Fruit fly (Drosophila melanogaster) whole organism, embryonic: Measurements from ENCODE around the gene Acsx1L.
A peak's percentile ranks its signal among the peaks of the same experiment; 100 is the strongest.

ENCODE experiments used
- Atf6 ChIP-seq: fragments of 200-800 bp; sonication (Bioruptor generic); IDR thresholded peaks from 2 replicates; pipeline ENCODE4 v1.3.6; 2022; ENCODE audit warnings: missing biosample characterization, missing genetic modification characterization
- Blimp-1 ChIP-seq: fragments of 200-800 bp; sonication (Bioruptor generic); optimal IDR thresholded peaks from 3 replicates; lab custom pipeline; 2018; ENCODE audit warnings: missing biosample characterization, missing genetic modification characterization, mild to moderate bottlenecking, moderate library complexity, missing genetic modification reagents
- CG10654 ChIP-seq: fragments of 200-800 bp; sonication (Bioruptor generic); optimal IDR thresholded peaks from 2 replicates; lab custom pipeline; 2016; ENCODE audit warnings: missing biosample characterization, missing genetic modification characterization
- CG10979 ChIP-seq: fragments of 200-800 bp; sonication (Bioruptor generic); optimal IDR thresholded peaks from 2 replicates; lab custom pipeline; 2018; ENCODE audit warnings: missing biosample characterization, mild to moderate bottlenecking, missing genetic modification characterization, moderate library complexity
- CG11504 ChIP-seq: fragments of 200-800 bp; sonication (Bioruptor generic); optimal IDR thresholded peaks from 3 replicates; lab custom pipeline; 2019; ENCODE audit warnings: missing biosample characterization, mild to moderate bottlenecking, missing genetic modification characterization, moderate library complexity
- CG1233 ChIP-seq: fragments of 200-800 bp; sonication (Bioruptor generic); optimal IDR thresholded peaks from 4 replicates; lab custom pipeline; 2018; ENCODE audit warnings: missing biosample characterization, mild to moderate bottlenecking, missing genetic modification characterization
- CG12769 ChIP-seq: fragments of 200-800 bp; sonication (Bioruptor generic); optimal IDR thresholded peaks from 2 replicates; lab custom pipeline; 2019; ENCODE audit warnings: missing biosample characterization, mild to moderate bottlenecking, missing genetic modification characterization, moderate library complexity
- CG15479 ChIP-seq: fragments of 200-800 bp; sonication (Bioruptor generic); optimal IDR thresholded peaks from 3 replicates; lab custom pipeline; 2019; ENCODE audit warnings: missing biosample characterization, mild to moderate bottlenecking, missing genetic modification characterization, moderate library complexity
- CG1647 ChIP-seq: fragments of 200-800 bp; sonication (Bioruptor generic); optimal IDR thresholded peaks from 3 replicates; lab custom pipeline; 2016; ENCODE audit warnings: missing biosample characterization, missing genetic modification characterization
- CG17186 ChIP-seq: fragments of 200-800 bp; sonication (Bioruptor generic); optimal IDR thresholded peaks from 3 replicates; lab custom pipeline; 2017; ENCODE audit warnings: missing biosample characterization, missing genetic modification reagents, missing genetic modification characterization
- CG2678 ChIP-seq: fragments of 200-800 bp; sonication (Bioruptor generic); optimal IDR thresholded peaks from 3 replicates; lab custom pipeline; 2019; ENCODE audit warnings: missing biosample characterization, mild to moderate bottlenecking, missing genetic modification characterization, moderate library complexity
- CG2889 ChIP-seq: fragments of 200-800 bp; sonication (Bioruptor generic); IDR thresholded peaks from 3 replicates; pipeline ENCODE4 v1.3.6; 2022; ENCODE audit warnings: missing biosample characterization, missing genetic modification characterization
- CG33213 ChIP-seq: fragments of 200-800 bp; sonication (Bioruptor generic); optimal IDR thresholded peaks from 3 replicates; lab custom pipeline; 2016; ENCODE audit warnings: missing biosample characterization, missing genetic modification characterization
- CG3995 ChIP-seq: fragments of 200-800 bp; sonication (Bioruptor generic); optimal IDR thresholded peaks from 3 replicates; lab custom pipeline; 2016; ENCODE audit warnings: missing biosample characterization, missing genetic modification characterization
- CG4424 ChIP-seq: fragments of 200-800 bp; sonication (Bioruptor generic); optimal IDR thresholded peaks from 3 replicates; lab custom pipeline; 2016; ENCODE audit warnings: missing biosample characterization, missing genetic modification characterization
- CG7786 ChIP-seq: fragments of 200-800 bp; sonication (Bioruptor generic); optimal IDR thresholded peaks from 2 replicates; lab custom pipeline; 2016; ENCODE audit warnings: missing biosample characterization, missing genetic modification characterization
- CG9817 ChIP-seq: fragments of 200-800 bp; sonication (Bioruptor generic); optimal IDR thresholded peaks from 2 replicates; lab custom pipeline; 2018; ENCODE audit warnings: missing biosample characterization, mild to moderate bottlenecking, missing genetic modification characterization, moderate library complexity
- CrebB ChIP-seq: fragments of 200-800 bp; sonication (Bioruptor generic); optimal IDR thresholded peaks from 3 replicates; lab custom pipeline; 2018; ENCODE audit warnings: missing biosample characterization, mild to moderate bottlenecking, missing genetic modification characterization
- D ChIP-seq, 2 experiments: fragments of 200-800 bp in 1 of 2; fragments of >200 bp in 1 of 2; sonication (Bioruptor generic) in 1 of 2; optimal IDR thresholded peaks; 2 replicates in 1 of 2; 3 replicates in 1 of 2; lab custom pipeline; 2017; ENCODE audit warnings: mild to moderate bottlenecking in 1 of 2, missing biosample characterization in 1 of 2, missing genetic modification characterization in 1 of 2, missing genetic modification reagents in 1 of 2
- Dp ChIP-seq: fragments of 200-800 bp; sonication (Bioruptor generic); optimal IDR thresholded peaks from 2 replicates; lab custom pipeline; 2018; ENCODE audit warnings: missing biosample characterization, mild to moderate bottlenecking, missing genetic modification characterization, moderate library complexity
- E2f2 ChIP-seq: fragments of 200-800 bp; sonication (Bioruptor generic); IDR thresholded peaks from 2 replicates; pipeline ENCODE4 v1.3.6; 2022; ENCODE audit warnings: missing biosample characterization, missing genetic modification characterization
- HLHmδ ChIP-seq: fragments of 200-800 bp; sonication (Bioruptor generic); optimal IDR thresholded peaks from 2 replicates; lab custom pipeline; 2018; ENCODE audit warnings: missing biosample characterization, mild to moderate bottlenecking, missing genetic modification characterization, moderate library complexity
- Lhr ChIP-seq: fragments of 200-800 bp; sonication (Bioruptor generic); optimal IDR thresholded peaks from 3 replicates; lab custom pipeline; 2017; ENCODE audit warnings: mild to moderate bottlenecking, missing biosample characterization, missing genetic modification reagents, missing genetic modification characterization
- Neu2 ChIP-seq: fragments of 200-800 bp; sonication (Bioruptor generic); optimal IDR thresholded peaks from 3 replicates; lab custom pipeline; 2016; ENCODE audit warnings: missing biosample characterization, missing genetic modification characterization, borderline replicate concordance
- Oaz ChIP-seq: fragments of 200-800 bp; sonication (Bioruptor generic); IDR thresholded peaks from 2 replicates; pipeline ENCODE4 v1.3.6; 2022; ENCODE audit warnings: missing biosample characterization, missing genetic modification characterization
- Six4 ChIP-seq: fragments of 200-800 bp; sonication (Bioruptor generic); optimal IDR thresholded peaks from 2 replicates; lab custom pipeline; 2016; ENCODE audit warnings: missing biosample characterization, missing genetic modification characterization
- TFAM ChIP-seq: fragments of 200-800 bp; sonication (Bioruptor generic); optimal IDR thresholded peaks from 2 replicates; lab custom pipeline; 2017; ENCODE audit warnings: missing biosample characterization, missing genetic modification characterization, inconsistent platforms
- Xrp1 ChIP-seq: fragments of 200-800 bp; sonication (Bioruptor generic); IDR thresholded peaks from 2 replicates; pipeline ENCODE4 v1.3.6; 2022; ENCODE audit warnings: missing biosample characterization, missing genetic modification characterization
- bsh ChIP-seq, 2 experiments: fragments of 200-800 bp; sonication (Bioruptor generic); optimal IDR thresholded peaks; 2 replicates each; lab custom pipeline; 2017 to 2018; ENCODE audit warnings: mild to moderate bottlenecking in 2 of 2, missing biosample characterization in 2 of 2, missing genetic modification characterization in 2 of 2, moderate library complexity in 1 of 2
- dimm ChIP-seq: fragments of 200-800 bp; sonication (Bioruptor generic); IDR thresholded peaks from 2 replicates; pipeline ENCODE4 v1.3.6; 2022; ENCODE audit warnings: missing biosample characterization, missing genetic modification characterization
- dmrt99B ChIP-seq: fragments of 200-800 bp; sonication (Bioruptor generic); optimal IDR thresholded peaks from 2 replicates; lab custom pipeline; 2018; ENCODE audit warnings: missing biosample characterization, mild to moderate bottlenecking, missing genetic modification characterization, moderate library complexity
- ems ChIP-seq: fragments of 200-800 bp; sonication (Bioruptor generic); optimal IDR thresholded peaks from 3 replicates; lab custom pipeline; 2016; ENCODE audit warnings: missing biosample characterization, missing genetic modification characterization
- esg ChIP-seq: fragments of 200-800 bp; sonication (Bioruptor generic); conservative IDR thresholded peaks from 2 replicates; pipeline ENCODE4 v1.3.6; 2022; ENCODE audit warnings: missing biosample characterization, missing genetic modification characterization
- exex ChIP-seq: fragments of 200-800 bp; sonication (Bioruptor generic); optimal IDR thresholded peaks from 4 replicates; lab custom pipeline; 2018; ENCODE audit warnings: missing biosample characterization, mild to moderate bottlenecking, missing genetic modification characterization, moderate library complexity
- gem ChIP-seq: fragments of 200-800 bp; sonication (Bioruptor generic); optimal IDR thresholded peaks from 2 replicates; lab custom pipeline; 2019; ENCODE audit warnings: missing biosample characterization, mild to moderate bottlenecking, missing genetic modification characterization, moderate library complexity
- hb ChIP-seq: fragments of 200-800 bp; sonication (Bioruptor generic); IDR thresholded peaks from 3 replicates; pipeline ENCODE4 v1.3.6; 2022; ENCODE audit warnings: missing biosample characterization, missing genetic modification characterization; ENCODE audit not compliant: partially characterized antibody
- ind ChIP-seq: fragments of 200-800 bp; sonication (Bioruptor generic); optimal IDR thresholded peaks from 3 replicates; lab custom pipeline; 2016; ENCODE audit warnings: missing biosample characterization, missing genetic modification characterization
- insv ChIP-seq, 2 experiments: fragments of 200-800 bp; sonication (Bioruptor generic); optimal IDR thresholded peaks; 3 replicates each; lab custom pipeline; 2016 to 2018; ENCODE audit warnings: missing biosample characterization in 2 of 2, missing genetic modification characterization in 2 of 2
- kni ChIP-seq: fragments of 200-800 bp; sonication (Bioruptor generic); optimal IDR thresholded peaks from 3 replicates; lab custom pipeline; 2017; ENCODE audit warnings: mild to moderate bottlenecking, missing biosample characterization, missing genetic modification reagents, missing genetic modification characterization
- lmd ChIP-seq: fragments of 200-800 bp; sonication (Bioruptor generic); IDR thresholded peaks from 2 replicates; pipeline ENCODE4 v1.3.6; 2022; ENCODE audit warnings: missing biosample characterization, missing genetic modification characterization
- mirr ChIP-seq: fragments of 200-800 bp; sonication (Bioruptor generic); optimal IDR thresholded peaks from 3 replicates; lab custom pipeline; 2018; ENCODE audit warnings: missing biosample characterization, mild to moderate bottlenecking, missing genetic modification characterization
- p53 ChIP-seq: fragments of 200-800 bp; sonication (Bioruptor generic); optimal IDR thresholded peaks from 2 replicates; lab custom pipeline; 2016; ENCODE audit warnings: missing biosample characterization, missing genetic modification characterization
- pzg ChIP-seq: fragments of 200-800 bp; sonication (Bioruptor generic); optimal IDR thresholded peaks from 3 replicates; lab custom pipeline; 2018; ENCODE audit warnings: missing biosample characterization, mild to moderate bottlenecking, missing genetic modification characterization, moderate library complexity
- sd ChIP-seq: fragments of 200-800 bp; sonication (Bioruptor generic); optimal IDR thresholded peaks from 3 replicates; lab custom pipeline; 2018; ENCODE audit warnings: missing biosample characterization, mild to moderate bottlenecking, missing genetic modification characterization, moderate library complexity
- tll ChIP-seq, 2 experiments: fragments of 200-800 bp in 1 of 2; fragments of >200 bp in 1 of 2; sonication (Bioruptor generic) in 1 of 2; optimal IDR thresholded peaks; 2 replicates each; lab custom pipeline; 2017 to 2019; ENCODE audit warnings: missing biosample characterization in 2 of 2, missing genetic modification characterization in 2 of 2, mild to moderate bottlenecking in 1 of 2, moderate library complexity in 1 of 2
- twi ChIP-seq: fragments of 200-800 bp; optimal IDR thresholded peaks from 2 replicates; lab custom pipeline; 2019; ENCODE audit warnings: missing biosample characterization, mild to moderate bottlenecking, missing genetic modification characterization, moderate library complexity
- wor ChIP-seq: fragments of 200-800 bp; sonication (Bioruptor generic); IDR thresholded peaks from 2 replicates; pipeline ENCODE4 v1.3.6; 2022; ENCODE audit warnings: missing biosample characterization, missing genetic modification characterization
- zen ChIP-seq: fragments of 200-800 bp; sonication (Bioruptor generic); optimal IDR thresholded peaks from 3 replicates; lab custom pipeline; 2018; ENCODE audit warnings: missing biosample characterization, mild to moderate bottlenecking, missing genetic modification characterization, moderate library complexity

Gene Acsx1L

dm6 chr3R:19801752-19802151 lies 28.7 kb upstream of the Acsx1L start (continued):
- peak; percentile 50 for TF ChIP-seq CG10979 (tag; lab: Kevin White, UChicago)
- TF ChIP-seq TFAM (GFP tag; lab: Kevin White, UChicago) = no peak
- no peak for TF ChIP-seq CG2889 (GFP tag; lab: Robert Waterston, UW)
- TF ChIP-seq CG7786 = no peak
- TF ChIP-seq hb (GFP tag; lab: Robert Waterston, UW) = no peak
- peak; percentile 22; the same call in 1 of the 2 replicates for TF ChIP-seq Xrp1 (GFP tag; lab: Robert Waterston, UW)
- no peak for TF ChIP-seq CG17186 (GFP tag; lab: Kevin White, UChicago)
- peak; percentile 30 for TF ChIP-seq CG11504 (tag; lab: Kevin White, UChicago)
- peak; percentile 12 for TF ChIP-seq CG2678 (tag; lab: Kevin White, UChicago)
- TF ChIP-seq dmrt99B (tag; lab: Kevin White, UChicago) = peak; percentile 2
- TF ChIP-seq bsh (GFP tag; optimal IDR thresholded peaks at IDR 0.05; lab: Kevin White, UChicago) = peak in 1 of 2 experiments; percentile 57
- TF ChIP-seq Blimp-1 = peak; percentile 58

dm6 chr3R:19799614-19800013 lies 26.6 kb upstream of the Acsx1L start:
- TF ChIP-seq insv (GFP tag; optimal IDR thresholded peaks at IDR 0.05; lab: Kevin White, UChicago) (no peak), Neu2 (GFP tag; lab: Kevin White, UChicago) (no peak), Dp (GFP tag; lab: Kevin White, UChicago) (no peak), CG4424 (GFP tag; lab: Kevin White, UChicago) (no peak), dimm (GFP tag; lab: Robert Waterston, UW) (no peak), tll (GFP tag; optimal IDR thresholded peaks at IDR 0.05; lab: Kevin White, UChicago) (peak in 1 of 2 experiments; percentile 54), exex (tag; lab: Kevin White, UChicago) (no peak), CG1647 (GFP tag; lab: Kevin White, UChicago) (no peak), CG9817 (tag; lab: Kevin White, UChicago) (no peak), Atf6 (GFP tag; lab: Robert Waterston, UW) (no peak), CrebB (tag; lab: Kevin White, UChicago) (no peak), ind (GFP tag; lab: Kevin White, UChicago) (no peak), CG11504 (tag; lab: Kevin White, UChicago) (no peak), pzg (GFP tag; lab: Kevin White, UChicago) (no peak), HLHmδ (GFP tag; lab: Kevin White, UChicago) (no peak), ems (GFP tag; lab: Kevin White, UChicago) (no peak), lmd (GFP tag; lab: Robert Waterston, UW) (no peak), wor (GFP tag; lab: Robert Waterston, UW) (no peak), CG15479 (GFP tag; lab: Kevin White, UChicago) (peak; percentile 2), CG10654 (GFP tag; lab: Kevin White, UChicago) (no peak), Lhr (no peak), CG3995 (GFP tag; lab: Kevin White, UChicago) (no peak), Oaz (GFP tag; lab: Robert Waterston, UW) (no peak), CG33213 (GFP tag; lab: Kevin White, UChicago) (no peak), sd (tag; lab: Kevin White, UChicago) (no peak), mirr (no peak), gem (no peak), kni (GFP tag; lab: Kevin White, UChicago) (peak; percentile 31), twi (tag; lab: Kevin White, UChicago) (peak; percentile 65), Six4 (no peak), p53 (no peak), D (optimal IDR thresholded peaks at IDR 0.05; lab: Kevin White, UChicago) (peak; percentile 28), D (GFP tag; optimal IDR thresholded peaks at IDR 0.05; lab: Kevin White, UChicago) (no peak), Blimp-1 (no peak), zen (tag; lab: Kevin White, UChicago) (peak; percentile 43), E2f2 (GFP tag; lab: Robert Waterston, UW) (no peak), esg (GFP tag; lab: Robert Waterston, UW) (no peak), CG1233 (GFP tag; lab: Kevin White, UChicago) (no peak), CG12769 (tag; lab: Kevin White, UChicago) (no peak)
